Fruit fly (Drosophila melanogaster): ENCODE measurements around the gene CG14132.

CG14132 gene

DNA sequence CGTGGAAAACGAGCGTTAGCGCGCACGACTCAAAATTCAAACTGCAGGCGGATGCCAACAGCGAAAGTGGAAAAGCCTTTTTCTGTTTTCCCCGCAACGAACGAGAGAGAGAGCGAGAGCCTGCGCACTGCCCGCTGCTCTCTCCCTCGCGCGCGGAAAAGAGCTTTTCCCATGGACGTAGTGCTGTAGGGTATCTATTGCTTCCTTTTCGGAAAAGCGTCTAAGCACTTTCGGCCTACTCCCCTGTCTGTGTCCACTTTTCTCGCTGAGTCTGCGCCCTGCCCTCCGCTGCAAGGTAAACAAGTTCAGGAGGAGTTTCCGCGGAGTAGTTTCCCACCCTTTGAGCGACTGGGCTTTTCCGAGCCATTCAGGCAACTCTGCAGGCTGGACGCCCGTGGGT, 34.8 kb downstream of the CG14132 start, which contains the start of gene CG32085:
CG32085 (minus strand) TSS at position 47 of the 400 bp plus-strand sequence.
- TF ChIP-seq h (GFP tag; optimal IDR thresholded peaks at IDR 0.05) (no peak), brk (GFP tag; optimal IDR thresholded peaks at IDR 0.05) (no peak), Rel (GFP tag; optimal IDR thresholded peaks at IDR 0.05) (no peak), Rel (tag; optimal IDR thresholded peaks at IDR 0.05) (no peak), fru (GFP tag; optimal IDR thresholded peaks at IDR 0.05) (peak; percentile 11), Vsx2 (GFP tag; optimal IDR thresholded peaks at IDR 0.05; ENCODE audit: partially characterized antibody) (peak; percentile 33), CG9705 (GFP tag; optimal IDR thresholded peaks at IDR 0.05) (no peak), foxo (GFP tag; optimal IDR thresholded peaks at IDR 0.05) (peak in 1 of 2 experiments; percentile 38), rgr (GFP tag; optimal IDR thresholded peaks at IDR 0.05) (no peak), dmrt93B (GFP tag; optimal IDR thresholded peaks at IDR 0.05) (no peak), psq (GFP tag; optimal IDR thresholded peaks at IDR 0.05) (no peak), lola (GFP tag; optimal IDR thresholded peaks at IDR 0.05) (no peak), ey (GFP tag; optimal IDR thresholded peaks at IDR 0.05) (no peak), sv (GFP tag; optimal IDR thresholded peaks at IDR 0.05) (peak; percentile 52), Jra (GFP tag; optimal IDR thresholded peaks at IDR 0.05) (no peak)

DNA sequence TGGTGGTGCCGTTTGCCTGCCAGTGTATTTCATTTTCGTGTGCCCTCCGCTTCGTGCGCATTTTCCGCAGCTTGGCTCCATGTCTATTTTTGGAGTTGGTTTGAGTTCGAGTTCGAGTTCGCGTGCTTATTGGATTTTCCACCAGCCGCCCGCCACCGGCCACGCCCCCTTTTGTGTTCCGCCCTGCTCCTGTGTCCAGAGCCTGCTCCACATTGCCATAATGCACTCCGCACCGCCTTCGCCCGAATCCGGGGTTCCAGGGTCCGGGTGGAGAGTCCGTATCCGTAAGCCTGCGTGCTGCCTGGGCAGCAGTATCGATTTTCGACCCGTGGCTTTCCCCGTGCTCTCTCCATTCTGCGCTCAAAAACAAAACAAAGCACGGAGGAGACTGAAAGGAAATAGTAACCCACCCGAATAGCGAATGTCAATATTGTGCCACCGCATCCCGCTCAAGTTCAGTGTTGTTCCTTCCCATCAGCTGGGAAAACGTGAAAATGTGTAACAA, 36.7 kb downstream of the CG14132 start:
- TF ChIP-seq Vsx2 (GFP tag; optimal IDR thresholded peaks at IDR 0.05; ENCODE audit: partially characterized antibody) (no peak), h (GFP tag; optimal IDR thresholded peaks at IDR 0.05) (no peak), foxo (GFP tag; optimal IDR thresholded peaks at IDR 0.05) (no peak), Rel (GFP tag; optimal IDR thresholded peaks at IDR 0.05) (no peak), Rel (tag; optimal IDR thresholded peaks at IDR 0.05) (no peak), woc (GFP tag; optimal IDR thresholded peaks at IDR 0.05) (no peak), Sp1 (GFP tag; optimal IDR thresholded peaks at IDR 0.05) (no peak), dsf (GFP tag; optimal IDR thresholded peaks at IDR 0.05; ENCODE audit: borderline replicate concordance) (no peak), Myc (optimal IDR thresholded peaks at IDR 0.05) (no peak), OdsH (GFP tag; optimal IDR thresholded peaks at IDR 0.05) (no peak), HLH106 (tag; optimal IDR thresholded peaks at IDR 0.05) (no peak), psq (GFP tag; optimal IDR thresholded peaks at IDR 0.05) (no peak)

Data from whole organism, wandering third instar larva.